Fruit fly (Drosophila melanogaster): ENCODE data around the gene betaggt-I.

DNA sequence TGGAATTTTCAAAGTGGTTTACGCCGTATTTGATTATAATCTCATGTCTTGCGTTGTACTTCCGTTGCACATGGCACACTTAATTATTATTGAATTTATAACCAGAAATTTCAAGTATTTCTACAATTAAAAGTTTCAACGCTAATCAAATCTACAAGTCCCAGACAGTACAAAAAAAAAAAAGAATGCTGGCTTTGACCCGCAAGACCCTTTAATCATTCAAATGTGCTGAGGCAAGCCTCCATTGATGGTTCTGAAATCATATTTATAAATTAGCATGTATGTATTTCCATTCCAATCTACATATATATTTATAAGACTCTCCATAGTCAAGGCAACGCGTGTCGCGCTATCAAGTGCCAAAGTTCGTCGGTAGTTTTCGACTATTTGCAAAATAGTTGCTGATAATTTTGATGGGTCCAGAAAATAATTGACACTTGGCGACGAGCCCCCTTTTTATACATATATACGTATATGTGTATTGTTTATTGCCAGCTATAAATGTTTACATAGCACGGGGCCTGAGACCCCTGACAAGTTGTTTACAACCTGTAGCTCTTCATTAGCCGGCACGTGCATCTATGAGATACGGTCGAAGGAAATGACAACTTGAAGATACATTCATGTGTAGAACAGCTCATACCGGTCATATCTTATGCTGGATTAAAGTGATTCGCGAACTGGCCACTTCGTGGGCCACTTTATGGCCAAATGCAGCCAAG, 48.7 kb upstream of the betaggt-I start:
- TF ChIP-seq toe (GFP tag; optimal IDR thresholded peaks at IDR 0.05) (no peak), CG5204 (GFP tag; optimal IDR thresholded peaks at IDR 0.05) (peak; percentile 14), CG7101 (tag; optimal IDR thresholded peaks at IDR 0.05) (no peak)

All from whole organism, adult.